Fruit fly (Drosophila melanogaster): ENCODE results near the gene Acat2.
A peak's percentile ranks its signal among the peaks of the same experiment; 100 is the strongest.

The Acat2 gene

dm6 chr3L:1346956-1347587 is 44.3 kb downstream of the Acat2 start:
- TF ChIP-seq tj (GFP tag; optimal IDR thresholded peaks at IDR 0.05) (peak; percentile 86), CG12768 (GFP tag; optimal IDR thresholded peaks at IDR 0.05) (no peak), CG5204 (GFP tag; optimal IDR thresholded peaks at IDR 0.05) (no peak), CG14711 (tag; optimal IDR thresholded peaks at IDR 0.05) (no peak), kay (GFP tag; ENCODE audit: borderline replicate concordance) (no peak), cic (GFP tag; optimal IDR thresholded peaks at IDR 0.05) (no peak), CG33017 (tag; optimal IDR thresholded peaks at IDR 0.05) (no peak), Hr96 (GFP tag; optimal IDR thresholded peaks at IDR 0.05) (no peak), CG1620 (GFP tag; optimal IDR thresholded peaks at IDR 0.05) (no peak)

- TF ChIP-seq cic (GFP tag; optimal IDR thresholded peaks at IDR 0.05) (no peak), CG7045 (GFP tag; optimal IDR thresholded peaks at IDR 0.05) (no peak), Mnt (GFP tag; optimal IDR thresholded peaks at IDR 0.05) (no peak)
These were observed 45.5 kb downstream of the Acat2 start for dm6 chr3L:1348248-1348647.

dm6 chr3L:1348935-1349334 is 46.2 kb downstream of the Acat2 start:
- TF ChIP-seq ovo (GFP tag; optimal IDR thresholded peaks at IDR 0.05) = no peak
- TF ChIP-seq CG5204 (GFP tag; optimal IDR thresholded peaks at IDR 0.05) = no peak
- no peak for TF ChIP-seq CG7101 (tag; optimal IDR thresholded peaks at IDR 0.05)
- TF ChIP-seq CG12768 (GFP tag; optimal IDR thresholded peaks at IDR 0.05) = no peak
- no peak for TF ChIP-seq tj (GFP tag; optimal IDR thresholded peaks at IDR 0.05)
- no peak for TF ChIP-seq CG11617 (GFP tag; optimal IDR thresholded peaks at IDR 0.05)
- TF ChIP-seq CG14711 (tag; optimal IDR thresholded peaks at IDR 0.05) = no peak
- no peak for TF ChIP-seq Crg-1 (GFP tag; optimal IDR thresholded peaks at IDR 0.05)
- no peak for TF ChIP-seq cic (GFP tag; optimal IDR thresholded peaks at IDR 0.05)
- no peak for TF ChIP-seq kay (GFP tag; ENCODE audit: borderline replicate concordance)
- no peak for TF ChIP-seq cnc (optimal IDR thresholded peaks at IDR 0.05)
- no peak for TF ChIP-seq CG33017 (tag; optimal IDR thresholded peaks at IDR 0.05)
- TF ChIP-seq pad (GFP tag; optimal IDR thresholded peaks at IDR 0.05) = no peak
- no peak for TF ChIP-seq CG7045 (GFP tag; optimal IDR thresholded peaks at IDR 0.05)
- TF ChIP-seq bab1 (GFP tag; optimal IDR thresholded peaks at IDR 0.05) = no peak
- TF ChIP-seq Mnt (GFP tag; optimal IDR thresholded peaks at IDR 0.05) = no peak

dm6 chr3L:1349397-1349796 is 46.7 kb downstream of the Acat2 start:
- TF ChIP-seq pad (GFP tag; optimal IDR thresholded peaks at IDR 0.05) (peak; percentile 83), tj (GFP tag; optimal IDR thresholded peaks at IDR 0.05) (no peak)

dm6 chr3L:1349942-1350923 is 47.5 kb downstream of the Acat2 start:
- TF ChIP-seq bab1 (GFP tag; optimal IDR thresholded peaks at IDR 0.05) = peak; percentile 53
- TF ChIP-seq Clk (GFP tag; optimal IDR thresholded peaks at IDR 0.05) = peak; percentile 33
- TF ChIP-seq CG5204 (GFP tag; optimal IDR thresholded peaks at IDR 0.05) = no peak
- TF ChIP-seq tj (GFP tag; optimal IDR thresholded peaks at IDR 0.05) = peak; percentile 81
- TF ChIP-seq CG14711 (tag; optimal IDR thresholded peaks at IDR 0.05) = peak; percentile 41
- peak; percentile 64 for TF ChIP-seq CG1620 (GFP tag; optimal IDR thresholded peaks at IDR 0.05)
- peak; percentile 43 for TF ChIP-seq CG7101 (tag; optimal IDR thresholded peaks at IDR 0.05)
- peak; percentile 74 for TF ChIP-seq toe (GFP tag; optimal IDR thresholded peaks at IDR 0.05)
- TF ChIP-seq ovo (GFP tag; optimal IDR thresholded peaks at IDR 0.05) = peak; percentile 39
- TF ChIP-seq cic (GFP tag; optimal IDR thresholded peaks at IDR 0.05) = no peak
- TF ChIP-seq CG7045 (GFP tag; optimal IDR thresholded peaks at IDR 0.05) = peak; percentile 8
- no peak for TF ChIP-seq kay (GFP tag; ENCODE audit: borderline replicate concordance)
- no peak for TF ChIP-seq cnc (optimal IDR thresholded peaks at IDR 0.05)
- peak; percentile 35 for TF ChIP-seq CG11617 (GFP tag; optimal IDR thresholded peaks at IDR 0.05)
- no peak for TF ChIP-seq Crg-1 (GFP tag; optimal IDR thresholded peaks at IDR 0.05)
- TF ChIP-seq Mnt (GFP tag; optimal IDR thresholded peaks at IDR 0.05) = no peak
- no peak for TF ChIP-seq Hr96 (GFP tag; optimal IDR thresholded peaks at IDR 0.05)
- TF ChIP-seq pad (GFP tag; optimal IDR thresholded peaks at IDR 0.05) = peak; percentile 77
- no peak for TF ChIP-seq CG12768 (GFP tag; optimal IDR thresholded peaks at IDR 0.05)

- TF ChIP-seq CG11617 (GFP tag; optimal IDR thresholded peaks at IDR 0.05) (no peak), CG1620 (GFP tag; optimal IDR thresholded peaks at IDR 0.05) (no peak), Clk (GFP tag; optimal IDR thresholded peaks at IDR 0.05) (no peak), bab1 (GFP tag; optimal IDR thresholded peaks at IDR 0.05) (no peak), cic (GFP tag; optimal IDR thresholded peaks at IDR 0.05) (no peak), CG14711 (tag; optimal IDR thresholded peaks at IDR 0.05) (no peak), CG7045 (GFP tag; optimal IDR thresholded peaks at IDR 0.05) (no peak), ovo (GFP tag; optimal IDR thresholded peaks at IDR 0.05) (no peak), CG12768 (GFP tag; optimal IDR thresholded peaks at IDR 0.05) (no peak), cnc (optimal IDR thresholded peaks at IDR 0.05) (no peak)
These were observed 48.1 kb downstream of the Acat2 start, which contains the start of gene CG9166 for dm6 chr3L:1350924-1351215. TSS of gene CG9166 (plus strand) at chr3L:1351116.
